Worm (Caenorhabditis elegans): ENCODE data around the gene cec-2.

ce11 chrIV:1213192-1213591, 42.7 kb downstream of the cec-2 start:
- TF ChIP-seq unc-130 (tag; optimal IDR thresholded peaks at IDR 0.05) (no peak), blmp-1 (tag; optimal IDR thresholded peaks at IDR 0.05) (no peak), nhr-12 (tag; optimal IDR thresholded peaks at IDR 0.05) (no peak)

Data from whole organism, L1 larva.